Worm (Caenorhabditis elegans): ENCODE measurements around the gene C33H5.16.

DNA sequence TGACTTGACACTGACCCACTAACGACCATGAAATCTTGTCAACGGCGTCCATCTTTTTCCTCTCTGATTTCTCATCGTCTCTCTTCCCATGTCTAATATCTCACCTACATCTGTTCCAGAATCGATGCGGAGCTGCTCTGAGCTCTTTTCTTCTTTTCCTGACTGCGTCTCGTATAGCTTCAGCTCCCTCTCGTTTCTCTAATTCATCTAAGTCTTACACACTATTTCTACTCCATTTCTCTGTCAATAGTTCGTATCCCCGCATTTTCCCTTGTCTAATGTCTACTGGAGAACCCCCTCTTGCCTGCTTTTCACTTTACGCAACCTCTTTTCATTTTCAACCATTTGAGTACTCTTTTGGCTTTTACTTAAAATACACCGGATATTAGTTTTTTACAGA is 14.7 kb upstream of the C33H5.16 start, which contains the start of gene ric-3:
- TF ChIP-seq unc-62 (GFP tag; optimal IDR thresholded peaks at IDR 0.05), result no peak
- TF ChIP-seq nhr-237 (tag; optimal IDR thresholded peaks at IDR 0.05), result no peak
